Worm (Caenorhabditis elegans) whole organism, L1 larva: ENCODE measurements around the gene C33F10.4.

Experiments used
- C34B4.2 ChIP-seq: sonication (generic microtip); optimal IDR thresholded peaks from 2 replicates; lab custom pipeline; 2017; ENCODE audit warnings: mild to moderate bottlenecking, missing genetic modification characterization, missing compliant biosample characterization
- Y116A8C.19 ChIP-seq: sonication (generic microtip); optimal IDR thresholded peaks from 2 replicates; lab custom pipeline; 2016; ENCODE audit warnings: missing compliant biosample characterization, missing genetic modification characterization, borderline replicate concordance
- aha-1 ChIP-seq: fragments of 150-350 bp; optimal IDR thresholded peaks from 2 replicates; lab custom pipeline; 2014; ENCODE audit warnings: missing biosample characterization, missing genetic modification characterization
- alr-1 ChIP-seq: fragments of 200-800 bp; sonication (Bioruptor generic); optimal IDR thresholded peaks from 2 replicates; lab custom pipeline; 2018; ENCODE audit warnings: borderline replicate concordance, mild to moderate bottlenecking, missing genetic modification characterization, missing compliant biosample characterization
- blmp-1 ChIP-seq: fragments of 150-350 bp; optimal IDR thresholded peaks from 2 replicates; lab custom pipeline; 2014; ENCODE audit warnings: missing biosample characterization, missing genetic modification characterization
- ceh-8 ChIP-seq: fragments of 200-800 bp; sonication (Bioruptor generic); optimal IDR thresholded peaks from 2 replicates; lab custom pipeline; 2018; ENCODE audit warnings: mild to moderate bottlenecking, missing genetic modification characterization, moderate library complexity, missing compliant biosample characterization
- ceh-88 ChIP-seq: fragments of 200-800 bp; sonication (Bioruptor generic); IDR thresholded peaks from 2 replicates; pipeline ENCODE4 v1.3.6; 2022; ENCODE audit warnings: missing genetic modification characterization, missing compliant biosample characterization
- ces-1 ChIP-seq: fragments of 150-350 bp; optimal IDR thresholded peaks from 2 replicates; lab custom pipeline; 2014; ENCODE audit warnings: missing biosample characterization, missing genetic modification reagents, missing genetic modification characterization
- dpl-1 ChIP-seq, 3 experiments: fragments of 150-350 bp in 2 of 3; sonication (generic microtip) in 1 of 3; optimal IDR thresholded peaks; 2 replicates each; lab custom pipeline; 2014 to 2017; ENCODE audit warnings: missing biosample characterization in 3 of 3, missing genetic modification characterization in 3 of 3, missing genetic modification reagents in 3 of 3
- dsc-1 ChIP-seq: sonication (generic microtip); optimal IDR thresholded peaks from 2 replicates; lab custom pipeline; 2016; ENCODE audit warnings: mild to moderate bottlenecking, missing genetic modification characterization, missing compliant biosample characterization
- efl-1 ChIP-seq, 4 experiments: fragments of 150-350 bp; optimal IDR thresholded peaks in 3 of 4; peaks in 1 of 4; 1 replicate in 1 of 4; 2 replicates in 3 of 4; lab custom pipeline; 2014; ENCODE audit warnings: missing biosample characterization in 2 of 4, missing genetic modification characterization in 2 of 4, missing genetic modification reagents in 2 of 4
- efl-3 ChIP-seq: fragments of 200-800 bp; sonication (Bioruptor generic); optimal IDR thresholded peaks from 2 replicates; lab custom pipeline; 2018; ENCODE audit warnings: mild to moderate bottlenecking, missing genetic modification characterization, missing compliant biosample characterization
- egl-13 ChIP-seq: sonication (generic microtip); optimal IDR thresholded peaks from 2 replicates; lab custom pipeline; 2016; ENCODE audit warnings: missing genotype, missing genetic modification reagents, missing genetic modification characterization, missing compliant biosample characterization
- elt-2 ChIP-seq: sonication (generic microtip); optimal IDR thresholded peaks from 2 replicates; lab custom pipeline; 2016; ENCODE audit warnings: missing genetic modification characterization, mild to moderate bottlenecking, inconsistent platforms, missing compliant biosample characterization, missing genetic modification reagents
- ets-5 ChIP-seq: fragments of 200-800 bp; sonication (Bioruptor generic); IDR thresholded peaks from 2 replicates; pipeline ENCODE4 v1.3.6; 2022; ENCODE audit warnings: missing genetic modification characterization, missing compliant biosample characterization
- fkh-4 ChIP-seq: sonication (generic microtip); optimal IDR thresholded peaks from 2 replicates; lab custom pipeline; 2016; ENCODE audit warnings: missing compliant biosample characterization, missing genetic modification characterization, borderline replicate concordance
- fkh-8 ChIP-seq: sonication (generic microtip); optimal IDR thresholded peaks from 2 replicates; lab custom pipeline; 2016; ENCODE audit warnings: mild to moderate bottlenecking, missing genetic modification characterization, missing compliant biosample characterization
- fos-1 ChIP-seq: fragments of 150-350 bp; optimal IDR thresholded peaks from 2 replicates; lab custom pipeline; 2014; ENCODE audit warnings: missing biosample characterization, missing genetic modification characterization
- grh-1 ChIP-seq: fragments of 200-800 bp; sonication (Bioruptor generic); IDR thresholded peaks from 2 replicates; pipeline ENCODE4 v1.3.6; 2022; ENCODE audit warnings: missing genetic modification reagents, missing genetic modification characterization, missing compliant biosample characterization
- hlh-17 ChIP-seq: fragments of 200-800 bp; sonication (Bioruptor generic); optimal IDR thresholded peaks from 2 replicates; lab custom pipeline; 2018; ENCODE audit warnings: missing genetic modification characterization, mild to moderate bottlenecking, missing compliant biosample characterization, moderate library complexity, borderline replicate concordance
- irx-1 ChIP-seq: sonication (generic microtip); optimal IDR thresholded peaks from 2 replicates; lab custom pipeline; 2016; ENCODE audit warnings: missing genetic modification characterization, missing compliant biosample characterization
- lin-13 ChIP-seq: fragments of 150-350 bp; optimal IDR thresholded peaks from 2 replicates; lab custom pipeline; 2014; ENCODE audit warnings: missing biosample characterization, missing genetic modification reagents, missing genetic modification characterization
- lin-35 ChIP-seq, 2 experiments: fragments of 150-350 bp; optimal IDR thresholded peaks; 2 replicates each; lab custom pipeline; 2014; ENCODE audit warnings: missing biosample characterization in 2 of 2, missing genetic modification characterization in 2 of 2, missing genetic modification reagents in 2 of 2
- lir-3 ChIP-seq: sonication (generic microtip); optimal IDR thresholded peaks from 2 replicates; lab custom pipeline; 2016; ENCODE audit warnings: mild to moderate bottlenecking, missing genetic modification characterization, moderate library complexity, missing compliant biosample characterization; ENCODE audit not compliant: poor library complexity
- lsy-2 ChIP-seq, 2 experiments: fragments of 150-350 bp; optimal IDR thresholded peaks; 2 replicates each; lab custom pipeline; 2014; ENCODE audit warnings: missing biosample characterization in 2 of 2, missing genetic modification characterization in 2 of 2
- mef-2 ChIP-seq: fragments of 150-350 bp; optimal IDR thresholded peaks from 2 replicates; lab custom pipeline; 2014; ENCODE audit warnings: missing biosample characterization, missing genetic modification characterization
- nhr-11 ChIP-seq: fragments of 150-350 bp; optimal IDR thresholded peaks from 2 replicates; lab custom pipeline; 2014; ENCODE audit warnings: missing biosample characterization, missing genetic modification characterization
- nhr-19 ChIP-seq: fragments of 200-800 bp; sonication (Bioruptor generic); conservative IDR thresholded peaks from 2 replicates; pipeline ENCODE4 v1.3.6; 2022; ENCODE audit warnings: missing genetic modification characterization, missing compliant biosample characterization
- nhr-237 ChIP-seq: fragments of 150-350 bp; optimal IDR thresholded peaks from 2 replicates; lab custom pipeline; 2014; ENCODE audit warnings: missing biosample characterization, missing genetic modification characterization
- nhr-28 ChIP-seq: fragments of 150-350 bp; optimal IDR thresholded peaks from 2 replicates; lab custom pipeline; 2014; ENCODE audit warnings: missing biosample characterization, missing genetic modification characterization
- nhr-47 ChIP-seq: sonication (generic microtip); optimal IDR thresholded peaks from 2 replicates; lab custom pipeline; 2016; ENCODE audit warnings: mild to moderate bottlenecking, missing genetic modification characterization, moderate library complexity, missing compliant biosample characterization
- nhr-71 ChIP-seq: sonication (generic microtip); optimal IDR thresholded peaks from 2 replicates; lab custom pipeline; 2016; ENCODE audit warnings: mild to moderate bottlenecking, missing genetic modification characterization, moderate library complexity, missing compliant biosample characterization
- nhr-76 ChIP-seq: sonication (generic microtip); optimal IDR thresholded peaks from 2 replicates; lab custom pipeline; 2017; ENCODE audit warnings: missing biosample characterization, missing genetic modification characterization
- nhr-85 ChIP-seq: sonication (generic microtip); peaks from one replicate; lab custom pipeline; 2016; ENCODE audit warnings: missing genetic modification characterization, inconsistent platforms, missing compliant biosample characterization
- nhr-90 ChIP-seq: sonication (generic microtip); optimal IDR thresholded peaks from 2 replicates; lab custom pipeline; 2016; ENCODE audit warnings: mild to moderate bottlenecking, missing genetic modification characterization, missing compliant biosample characterization; ENCODE audit not compliant: poor library complexity
- pax-3 ChIP-seq: fragments of 200-800 bp; sonication (Bioruptor generic); optimal IDR thresholded peaks from 2 replicates; lab custom pipeline; 2018; ENCODE audit warnings: mild to moderate bottlenecking, missing genetic modification characterization, moderate library complexity, missing compliant biosample characterization
- pqm-1 ChIP-seq: sonication (generic microtip); optimal IDR thresholded peaks from 3 replicates; lab custom pipeline; 2017; ENCODE audit warnings: missing biosample characterization, missing genetic modification characterization
- rnt-1 ChIP-seq: sonication (generic microtip); optimal IDR thresholded peaks from 2 replicates; lab custom pipeline; 2016; ENCODE audit warnings: mild to moderate bottlenecking, missing genetic modification characterization, moderate library complexity, missing compliant biosample characterization
- skn-1 ChIP-seq: fragments of 150-350 bp; optimal IDR thresholded peaks from 2 replicates; lab custom pipeline; 2014; ENCODE audit warnings: missing biosample characterization, missing genetic modification characterization
- snpc-4 ChIP-seq: fragments of 150-350 bp; optimal IDR thresholded peaks from 2 replicates; lab custom pipeline; 2014; ENCODE audit warnings: missing biosample characterization, missing genetic modification characterization
- snu-23 ChIP-seq: sonication (generic microtip); optimal IDR thresholded peaks from 2 replicates; lab custom pipeline; 2016; ENCODE audit warnings: missing genetic modification characterization, missing compliant biosample characterization
- sox-4 ChIP-seq: sonication (generic microtip); optimal IDR thresholded peaks from 2 replicates; lab custom pipeline; 2016; ENCODE audit warnings: missing genetic modification characterization, missing compliant biosample characterization
- sptf-1 ChIP-seq: fragments of 150-350 bp; optimal IDR thresholded peaks from 2 replicates; lab custom pipeline; 2014; ENCODE audit warnings: missing biosample characterization, missing genetic modification characterization
- swsn-7 ChIP-seq: sonication (generic microtip); optimal IDR thresholded peaks from 2 replicates; lab custom pipeline; 2016; ENCODE audit warnings: missing genetic modification characterization, missing compliant biosample characterization
- tlp-1 ChIP-seq: fragments of 150-350 bp; optimal IDR thresholded peaks from 2 replicates; lab custom pipeline; 2014; ENCODE audit warnings: missing biosample characterization, missing genetic modification characterization
- unc-62 ChIP-seq: fragments of 150-350 bp; optimal IDR thresholded peaks from 2 replicates; lab custom pipeline; 2014; ENCODE audit warnings: missing biosample characterization, missing genetic modification reagents, missing genetic modification characterization
- unc-86 ChIP-seq: sonication (generic microtip); optimal IDR thresholded peaks from 2 replicates; lab custom pipeline; 2016; ENCODE audit warnings: missing genetic modification characterization, missing compliant biosample characterization
- unc-98 ChIP-seq: fragments of 200-800 bp; sonication (Bioruptor generic); IDR thresholded peaks from 2 replicates; pipeline ENCODE4 v1.3.6; 2022; ENCODE audit warnings: missing genetic modification characterization, missing compliant biosample characterization
- zip-4 ChIP-seq: fragments of 200-800 bp; sonication (Bioruptor generic); optimal IDR thresholded peaks from 2 replicates; lab custom pipeline; 2018; ENCODE audit warnings: mild to moderate bottlenecking, missing genetic modification characterization, moderate library complexity, missing compliant biosample characterization
- ztf-11 ChIP-seq, 2 experiments: sonication (generic microtip); optimal IDR thresholded peaks; 2 replicates each; lab custom pipeline; 2016 to 2017; ENCODE audit warnings: missing genetic modification characterization in 2 of 2, missing biosample characterization in 1 of 2, missing compliant biosample characterization in 1 of 2
- ztf-4 ChIP-seq: fragments of 150-350 bp; optimal IDR thresholded peaks from 2 replicates; lab custom pipeline; 2014; ENCODE audit warnings: missing biosample characterization, missing genetic modification characterization

Gene C33F10.4

ce11 chrII:4795461-4795860, at the start of gene C33F10.4:
Gene C33F10.4, plus strand, starts transcription at chrII:4795761.
- TF ChIP-seq aha-1, result no peak

ce11 chrII:4747063-4747462, 48.5 kb upstream of the C33F10.4 start:
- no peak for TF ChIP-seq swsn-7 (tag; lab: Kevin White, UChicago)
- no peak for TF ChIP-seq lsy-2 (tag; optimal IDR thresholded peaks at IDR 0.05; lab: Kevin White, UChicago)
- TF ChIP-seq pqm-1, result no peak
- peak; percentile 40 for TF ChIP-seq nhr-19 (GFP tag; lab: Robert Waterston, UW)
- TF ChIP-seq fos-1 (tag; lab: Kevin White, UChicago), result no peak
- TF ChIP-seq grh-1 (GFP tag; lab: Robert Waterston, UW), result 0 out of 2 replicates have a peak, but pooled peaks have one; percentile 6
- peak; percentile 5 for TF ChIP-seq snu-23
- TF ChIP-seq unc-62, result no peak
- no peak for TF ChIP-seq irx-1
- TF ChIP-seq ztf-11 (tag; optimal IDR thresholded peaks at IDR 0.05; lab: Kevin White, UChicago), result no peak
- peak; percentile 32 for TF ChIP-seq blmp-1
- TF ChIP-seq nhr-11 (tag; lab: Kevin White, UChicago), result no peak
- TF ChIP-seq zip-4 (GFP tag; lab: Kevin White, UChicago), result no peak
- no peak for TF ChIP-seq aha-1
- no peak for TF ChIP-seq unc-98 (GFP tag; lab: Robert Waterston, UW)
- no peak for TF ChIP-seq pax-3 (tag; lab: Kevin White, UChicago)
- TF ChIP-seq unc-86 (tag; lab: Kevin White, UChicago), result no peak
- no peak for TF ChIP-seq tlp-1 (tag; lab: Kevin White, UChicago)
- peak; percentile 84 for TF ChIP-seq nhr-85 (tag; lab: Kevin White, UChicago)
- TF ChIP-seq sox-4 (tag; lab: Kevin White, UChicago), result no peak
- no peak for TF ChIP-seq dsc-1
- no peak for TF ChIP-seq skn-1 (tag; lab: Kevin White, UChicago)
- peak; percentile 37 for TF ChIP-seq nhr-71 (tag; lab: Kevin White, UChicago)
- no peak for TF ChIP-seq nhr-76 (tag; lab: Kevin White, UChicago)
- no peak for TF ChIP-seq elt-2 (tag; lab: Kevin White, UChicago)
- TF ChIP-seq C34B4.2 (tag; lab: Kevin White, UChicago), result no peak
- TF ChIP-seq egl-13 (tag; lab: Kevin White, UChicago), result no peak
- TF ChIP-seq alr-1 (tag; lab: Kevin White, UChicago), result no peak
- no peak for TF ChIP-seq hlh-17 (GFP tag; lab: Kevin White, UChicago)
- no peak for TF ChIP-seq rnt-1
- TF ChIP-seq nhr-47 (tag; lab: Kevin White, UChicago), result peak; percentile 30
- TF ChIP-seq lir-3 (tag; lab: Kevin White, UChicago), result no peak
- TF ChIP-seq ces-1 (GFP tag; lab: Kevin White, UChicago), result no peak
- TF ChIP-seq ztf-4 (tag; lab: Kevin White, UChicago), result no peak
- no peak for TF ChIP-seq snpc-4 (tag; lab: Kevin White, UChicago)
- TF ChIP-seq mef-2 (tag; lab: Kevin White, UChicago), result no peak
- TF ChIP-seq dpl-1 (GFP tag; optimal IDR thresholded peaks at IDR 0.05; lab: Kevin White, UChicago), result no peak
- no peak for TF ChIP-seq nhr-28 (tag; lab: Kevin White, UChicago)
- TF ChIP-seq sptf-1 (tag; lab: Kevin White, UChicago), result no peak
- TF ChIP-seq fkh-4 (tag; lab: Kevin White, UChicago), result no peak
- TF ChIP-seq Y116A8C.19, result no peak
- TF ChIP-seq ceh-88 (GFP tag; lab: Robert Waterston, UW), result no peak
- no peak for TF ChIP-seq ets-5 (GFP tag; lab: Robert Waterston, UW)
- no peak for TF ChIP-seq nhr-237 (tag; lab: Kevin White, UChicago)
- no peak for TF ChIP-seq ceh-8
- no peak for TF ChIP-seq fkh-8 (tag; lab: Kevin White, UChicago)
- TF ChIP-seq efl-1 (optimal IDR thresholded peaks at IDR 0.05; lab: Kevin White, UChicago), result no peak
- no peak for TF ChIP-seq efl-1 (GFP tag; optimal IDR thresholded peaks at IDR 0.05 in 1 of 2; lab: Kevin White, UChicago)
- TF ChIP-seq lin-13 (GFP tag; lab: Kevin White, UChicago), result no peak
- no peak for TF ChIP-seq nhr-90 (tag; lab: Kevin White, UChicago)
- no peak for TF ChIP-seq efl-3 (GFP tag; lab: Kevin White, UChicago)
- peak in 1 of 2 experiments; percentile 8 for TF ChIP-seq lin-35 (GFP tag; optimal IDR thresholded peaks at IDR 0.05; lab: Kevin White, UChicago)
